Worm (Caenorhabditis elegans) whole organism, young adult: Measurements from ENCODE around the gene snap-1.

ENCODE experiments used
- B0336.3 ChIP-seq: fragments of 200-800 bp; sonication (Bioruptor generic); IDR thresholded peaks from 2 replicates; pipeline ENCODE4 v1.3.6; 2022; ENCODE audit warnings: missing genetic modification characterization, missing compliant biosample characterization
- F10E7.11 ChIP-seq: sonication (generic microtip); optimal IDR thresholded peaks from 2 replicates; lab custom pipeline; 2017; ENCODE audit warnings: mild to moderate bottlenecking, missing genetic modification characterization, moderate library complexity, missing compliant biosample characterization
- F37B4.10 ChIP-seq: fragments of 200-800 bp; sonication (Bioruptor generic); IDR thresholded peaks from 2 replicates; pipeline ENCODE4 v1.3.6; 2022; ENCODE audit warnings: missing genetic modification characterization, missing compliant biosample characterization
- F49E8.2 ChIP-seq: sonication (generic microtip); optimal IDR thresholded peaks from 3 replicates; lab custom pipeline; 2017; ENCODE audit warnings: missing genetic modification characterization, mild to moderate bottlenecking, missing compliant biosample characterization, antibody characterized with exemption, moderate library complexity; ENCODE audit not compliant: insufficient read depth
- K12H6.12 ChIP-seq: fragments of 200-800 bp; sonication (Bioruptor generic); optimal IDR thresholded peaks from 2 replicates; lab custom pipeline; 2018; ENCODE audit warnings: mild to moderate bottlenecking, missing genetic modification characterization, missing compliant biosample characterization
- T07F8.4 ChIP-seq: sonication (generic microtip); optimal IDR thresholded peaks from 2 replicates; lab custom pipeline; 2016; ENCODE audit warnings: mild to moderate bottlenecking, missing genetic modification characterization, moderate library complexity, missing compliant biosample characterization
- Y53F4B.3 ChIP-seq: fragments of 200-800 bp; sonication (Bioruptor generic); IDR thresholded peaks from 2 replicates; pipeline ENCODE4 v1.3.6; 2022; ENCODE audit warnings: missing genetic modification reagents, missing genetic modification characterization, missing compliant biosample characterization
- ama-1 ChIP-seq, 3 experiments: fragments of 150-350 bp in 1 of 3; sonication (generic microtip) in 2 of 3; optimal IDR thresholded peaks; 2 replicates each; lab custom pipeline; 2014 to 2018; ENCODE audit warnings: missing biosample characterization in 2 of 3, missing genetic modification characterization in 2 of 3, missing genetic modification reagents in 2 of 3
- aptf-2 ChIP-seq: fragments of 200-800 bp; sonication (Bioruptor generic); conservative IDR thresholded peaks from 2 replicates; pipeline ENCODE4 v1.3.6; 2022; ENCODE audit warnings: missing genetic modification reagents, missing genetic modification characterization, missing compliant biosample characterization
- aptf-3 ChIP-seq: fragments of 200-800 bp; sonication (Bioruptor generic); IDR thresholded peaks from 2 replicates; pipeline ENCODE4 v1.3.6; 2022; ENCODE audit warnings: missing genetic modification characterization, missing compliant biosample characterization
- attf-5 ChIP-seq: fragments of 200-800 bp; sonication (Bioruptor generic); optimal IDR thresholded peaks from 2 replicates; lab custom pipeline; 2018; ENCODE audit warnings: mild to moderate bottlenecking, missing genetic modification characterization, missing compliant biosample characterization
- cebp-1 ChIP-seq, 2 experiments: fragments of 200-800 bp in 1 of 2; sonication (Bioruptor generic) in 1 of 2; sonication (generic microtip) in 1 of 2; IDR thresholded peaks in 1 of 2; optimal IDR thresholded peaks in 1 of 2; 2 replicates each; pipeline versions ENCODE4 v1.3.6 to Lab custom; 2017 to 2022; ENCODE audit warnings: missing compliant biosample characterization in 2 of 2, missing genetic modification characterization in 2 of 2, mild to moderate bottlenecking in 1 of 2, missing genetic modification reagents in 1 of 2, moderate library complexity in 1 of 2
- cebp-2 ChIP-seq: fragments of 200-800 bp; sonication (Bioruptor generic); IDR thresholded peaks from 2 replicates; pipeline ENCODE4 v1.3.6; 2022; ENCODE audit warnings: missing genetic modification characterization, missing compliant biosample characterization
- ceh-27 ChIP-seq: fragments of 200-800 bp; sonication (Bioruptor generic); optimal IDR thresholded peaks from 2 replicates; lab custom pipeline; 2018; ENCODE audit warnings: mild to moderate bottlenecking, missing genetic modification characterization, moderate library complexity, missing compliant biosample characterization
- ceh-40 ChIP-seq: fragments of 200-800 bp; sonication (Bioruptor generic); IDR thresholded peaks from 2 replicates; pipeline ENCODE4 v1.3.6; 2022; ENCODE audit warnings: missing genetic modification characterization, missing compliant biosample characterization
- dox-1 ChIP-seq: fragments of 200-800 bp; sonication (Bioruptor generic); IDR thresholded peaks from 2 replicates; pipeline ENCODE4 v1.3.6; 2022; ENCODE audit warnings: missing genetic modification reagents, missing genetic modification characterization, missing compliant biosample characterization
- hlh-12 ChIP-seq: sonication (generic microtip); optimal IDR thresholded peaks from 2 replicates; lab custom pipeline; 2016; ENCODE audit warnings: missing genetic modification characterization, missing compliant biosample characterization
- hmg-1.2 ChIP-seq: fragments of 200-800 bp; sonication (Bioruptor generic); IDR thresholded peaks from 2 replicates; pipeline ENCODE4 v1.3.6; 2022; ENCODE audit warnings: missing genetic modification reagents, missing genetic modification characterization, missing compliant biosample characterization
- hrde-1 ChIP-seq: sonication (generic microtip); optimal IDR thresholded peaks from 2 replicates; lab custom pipeline; 2016; ENCODE audit warnings: missing genetic modification characterization, mild to moderate bottlenecking, missing compliant biosample characterization, moderate library complexity, missing genotype, missing genetic modification reagents, borderline replicate concordance
- let-607 ChIP-seq, 2 experiments: fragments of 200-800 bp in 1 of 2; sonication (Bioruptor generic) in 1 of 2; sonication (generic microtip) in 1 of 2; optimal IDR thresholded peaks; 2 replicates each; lab custom pipeline; 2016 to 2018; ENCODE audit warnings: mild to moderate bottlenecking in 2 of 2, missing compliant biosample characterization in 2 of 2, missing genetic modification characterization in 2 of 2, moderate library complexity in 2 of 2, missing genotype in 1 of 2
- lin-35 ChIP-seq, 3 experiments: fragments of 150-350 bp in 2 of 3; sonication (generic microtip) in 1 of 3; optimal IDR thresholded peaks; 2 replicates each; lab custom pipeline; 2014 to 2018; ENCODE audit warnings: missing biosample characterization in 3 of 3, missing genetic modification characterization in 3 of 3, missing genetic modification reagents in 3 of 3
- lin-54 ChIP-seq: fragments of 200-800 bp; sonication (Bioruptor generic); optimal IDR thresholded peaks from 2 replicates; lab custom pipeline; 2018; ENCODE audit warnings: mild to moderate bottlenecking, missing genetic modification characterization, missing compliant biosample characterization
- lir-1 ChIP-seq: fragments of 200-800 bp; sonication (Bioruptor generic); conservative IDR thresholded peaks from 2 replicates; pipeline ENCODE4 v1.3.6; 2022; ENCODE audit warnings: missing genetic modification reagents, missing genetic modification characterization, missing compliant biosample characterization
- lsy-27 ChIP-seq: sonication (generic microtip); optimal IDR thresholded peaks from 2 replicates; lab custom pipeline; 2017; ENCODE audit warnings: missing genetic modification characterization, mild to moderate bottlenecking, missing compliant biosample characterization, antibody characterized with exemption, missing genotype, borderline replicate concordance; ENCODE audit not compliant: insufficient read depth
- mcd-1 ChIP-seq: fragments of 200-800 bp; sonication (Bioruptor generic); IDR thresholded peaks from 2 replicates; pipeline ENCODE4 v1.3.6; 2022; ENCODE audit warnings: missing genetic modification reagents, missing genetic modification characterization, missing compliant biosample characterization
- mel-28 ChIP-seq: sonication (generic microtip); optimal IDR thresholded peaks from 2 replicates; lab custom pipeline; 2016; ENCODE audit warnings: borderline replicate concordance, mild to moderate bottlenecking, missing genetic modification characterization, missing compliant biosample characterization
- nhr-80 ChIP-seq: sonication (generic microtip); optimal IDR thresholded peaks from 2 replicates; lab custom pipeline; 2016; ENCODE audit warnings: missing genetic modification characterization, missing compliant biosample characterization
- pbrm-1 ChIP-seq: fragments of 200-800 bp; sonication (Bioruptor generic); IDR thresholded peaks from 2 replicates; pipeline ENCODE4 v1.3.6; 2022; ENCODE audit warnings: missing genetic modification reagents, missing genetic modification characterization, missing compliant biosample characterization
- rec-8 ChIP-seq, 2 experiments: sonication (generic microtip); optimal IDR thresholded peaks; 2 replicates each; lab custom pipeline; 2016; ENCODE audit warnings: mild to moderate bottlenecking in 2 of 2, missing genetic modification characterization in 2 of 2, missing genetic modification reagents in 2 of 2, missing genotype in 2 of 2, missing biosample characterization in 1 of 2, missing compliant biosample characterization in 1 of 2, moderate library complexity in 1 of 2
- snpc-3.4 ChIP-seq: sonication (generic microtip); optimal IDR thresholded peaks from 2 replicates; lab custom pipeline; 2017; ENCODE audit warnings: missing genetic modification characterization, mild to moderate bottlenecking, missing compliant biosample characterization, antibody characterized with exemption, moderate library complexity, missing genotype, missing genetic modification reagents
- snpc-4 ChIP-seq, 5 experiments: fragments of 150-350 bp in 1 of 5; sonication (generic microtip) in 4 of 5; optimal IDR thresholded peaks; 2 replicates each; lab custom pipeline; 2014 to 2018; ENCODE audit warnings: missing genetic modification characterization in 5 of 5, missing biosample characterization in 3 of 5, antibody characterized with exemption in 2 of 5, mild to moderate bottlenecking in 2 of 5, missing compliant biosample characterization in 2 of 5, missing genotype in 2 of 5, moderate library complexity in 2 of 5, missing genetic modification reagents in 1 of 5
- somi-1 ChIP-seq: fragments of 200-800 bp; sonication (Bioruptor generic); optimal IDR thresholded peaks from 2 replicates; lab custom pipeline; 2018; ENCODE audit warnings: mild to moderate bottlenecking, missing genetic modification characterization, missing compliant biosample characterization
- tbp1 ChIP-seq: fragments of 200-800 bp; sonication (Bioruptor generic); optimal IDR thresholded peaks from 2 replicates; lab custom pipeline; 2018; ENCODE audit warnings: mild to moderate bottlenecking, missing genetic modification characterization, missing compliant biosample characterization
- tlf-1 ChIP-seq: fragments of 200-800 bp; sonication (Bioruptor generic); optimal IDR thresholded peaks from 2 replicates; lab custom pipeline; 2018; ENCODE audit warnings: mild to moderate bottlenecking, missing genetic modification characterization, missing compliant biosample characterization

snap-1 gene

ce11 chrV:8130149-8130661 lies at the start of gene snap-1:
TSS of gene snap-1 (plus strand) at chrV:8130611.
- TF ChIP-seq tbp1 (GFP tag; lab: Kevin White, UChicago) (peak; percentile 3), lin-35 (GFP tag; optimal IDR thresholded peaks at IDR 0.05; lab: Kevin White, UChicago) (peak in 1 of 3 experiments; percentile 44), lsy-27 (no peak), hmg-1.2 (peak; percentile 45; the same call in 1 of the 2 replicates), snpc-4 (GFP tag; optimal IDR thresholded peaks at IDR 0.05; lab: Kevin White, UChicago) (no peak), snpc-4 (tag; optimal IDR thresholded peaks at IDR 0.05; lab: Kevin White, UChicago) (no peak), mcd-1 (GFP tag; lab: Robert Waterston, UW) (0 out of 2 replicates have a peak, but pooled peaks have one; percentile 47), cebp-2 (GFP tag; lab: Robert Waterston, UW) (no peak), let-607 (tag; optimal IDR thresholded peaks at IDR 0.05; lab: Kevin White, UChicago) (no peak), F49E8.2 (no peak), lin-54 (GFP tag; lab: Kevin White, UChicago) (peak; percentile 17), K12H6.12 (tag; lab: Kevin White, UChicago) (peak; percentile 73), B0336.3 (GFP tag; lab: Robert Waterston, UW) (no peak), ceh-40 (GFP tag; lab: Robert Waterston, UW) (0 out of 2 replicates have a peak, but pooled peaks have one; percentile 46), cebp-1 (GFP tag; IDR thresholded peaks at IDR 0.05; lab: Robert Waterston, UW) (peak; percentile 90), cebp-1 (tag; optimal IDR thresholded peaks at IDR 0.05; lab: Kevin White, UChicago) (peak; percentile 95), attf-5 (GFP tag; lab: Kevin White, UChicago) (peak; percentile 83), ceh-27 (GFP tag; lab: Kevin White, UChicago) (peak; percentile 46), pbrm-1 (peak; percentile 27; the same call in 1 of the 2 replicates), ama-1 (optimal IDR thresholded peaks at IDR 0.05; lab: Kevin White, UChicago) (peak; percentile 44), ama-1 (GFP tag; optimal IDR thresholded peaks at IDR 0.05; lab: Kevin White, UChicago) (no peak), hrde-1 (no peak), dox-1 (GFP tag; lab: Robert Waterston, UW) (peak; percentile 51; the same call in 1 of the 2 replicates), mel-28 (tag; lab: Kevin White, UChicago) (no peak), nhr-80 (peak; percentile 16), tlf-1 (GFP tag; lab: Kevin White, UChicago) (no peak)

DNA sequence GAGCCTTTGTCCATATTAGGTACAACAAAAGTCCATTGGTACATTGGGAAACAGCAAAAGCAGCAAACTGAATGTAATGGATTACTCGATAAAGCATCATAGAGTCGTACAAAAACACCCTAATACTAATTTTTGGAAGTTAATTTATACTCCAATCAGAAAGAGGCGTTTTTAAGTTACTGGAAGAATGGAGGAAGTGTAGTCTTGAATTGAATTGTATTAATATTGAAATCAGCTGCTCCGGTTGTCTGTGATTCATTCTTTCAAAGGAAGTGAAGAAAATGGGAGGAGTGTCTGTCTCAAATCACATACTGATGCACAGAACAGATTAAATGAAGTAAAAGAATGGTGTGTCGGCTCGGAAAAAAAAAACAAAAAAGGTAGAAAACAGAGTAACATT lies 48.8 kb upstream of the snap-1 start, which contains the start of gene str-131:
Gene str-131, minus strand, starts transcription at position 101 of the 400 bp plus-strand sequence.
- no peak for TF ChIP-seq mel-28 (tag; lab: Kevin White, UChicago)
- no peak for TF ChIP-seq lir-1
- no peak for TF ChIP-seq hlh-12
- no peak for TF ChIP-seq Y53F4B.3
- no peak for TF ChIP-seq snpc-3.4 (tag; lab: Kevin White, UChicago)
- no peak for TF ChIP-seq aptf-2 (GFP tag; lab: Robert Waterston, UW)
- TF ChIP-seq F37B4.10 (GFP tag; lab: Robert Waterston, UW), result no peak
- TF ChIP-seq F10E7.11 (tag; lab: Kevin White, UChicago), result no peak
- no peak for TF ChIP-seq rec-8 (tag; optimal IDR thresholded peaks at IDR 0.05; lab: Kevin White, UChicago)
- TF ChIP-seq T07F8.4 (tag; lab: Kevin White, UChicago), result no peak
- TF ChIP-seq tlf-1 (GFP tag; lab: Kevin White, UChicago), result no peak
- no peak for TF ChIP-seq somi-1
- TF ChIP-seq lin-35 (GFP tag; optimal IDR thresholded peaks at IDR 0.05; lab: Kevin White, UChicago), result no peak
- no peak for TF ChIP-seq aptf-3 (GFP tag; lab: Robert Waterston, UW)
- TF ChIP-seq, all 124 proteins: peak for 0
